Fruit fly (Drosophila melanogaster): ENCODE data around the gene CG1236.

The CG1236 gene

DNA sequence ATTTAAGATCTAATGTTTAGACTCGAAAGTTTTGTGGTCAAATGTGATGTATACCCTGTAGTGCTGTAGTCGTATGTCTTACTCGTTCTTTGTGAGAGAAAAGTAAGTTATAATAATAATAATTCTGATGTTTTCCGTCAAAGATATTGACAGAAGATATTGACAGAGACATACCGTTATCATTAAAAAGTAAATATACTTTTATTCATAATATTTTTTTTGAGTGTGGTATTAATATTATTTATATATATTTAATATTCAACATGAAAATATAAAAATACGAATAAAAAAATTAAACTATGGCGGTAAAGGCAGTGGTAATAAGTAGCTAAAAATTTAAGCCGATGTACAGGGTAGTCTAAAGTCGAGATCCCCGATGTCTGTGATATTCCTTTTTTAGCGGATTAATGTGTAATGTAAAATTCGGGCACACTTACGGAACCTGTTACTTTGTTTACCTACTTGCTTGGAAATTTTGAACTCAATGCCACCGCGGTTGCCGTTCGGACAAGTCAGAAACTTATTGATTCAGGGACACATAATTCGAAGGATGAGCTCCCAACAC, at the start of gene CG1236, which contains the start of gene CG2100 (continued):
- TF ChIP-seq Sry-δ (GFP tag; optimal IDR thresholded peaks at IDR 0.05) = no peak
- TF ChIP-seq sima (GFP tag; optimal IDR thresholded peaks at IDR 0.05) = no peak
- peak; percentile 58 for TF ChIP-seq CG18476 (GFP tag; optimal IDR thresholded peaks at IDR 0.05)
- peak; percentile 10 for TF ChIP-seq CG3838 (GFP tag; optimal IDR thresholded peaks at IDR 0.05)
- peak; percentile 23 for TF ChIP-seq Mad (GFP tag; optimal IDR thresholded peaks at IDR 0.05)
- TF ChIP-seq Ets97D (GFP tag; optimal IDR thresholded peaks at IDR 0.05) = peak; percentile 24
- TF ChIP-seq fd64A (GFP tag; optimal IDR thresholded peaks at IDR 0.05) = no peak
- TF ChIP-seq lilli (GFP tag; optimal IDR thresholded peaks at IDR 0.05) = peak; percentile 79
- TF ChIP-seq Ptx1 (GFP tag; IDR thresholded peaks at IDR 0.05) = peak; percentile 82
- peak; percentile 90 for TF ChIP-seq CG8388 (GFP tag; optimal IDR thresholded peaks at IDR 0.05)
- peak; percentile 91 for TF ChIP-seq CG11504 (tag; optimal IDR thresholded peaks at IDR 0.05)
- TF ChIP-seq crol (GFP tag; IDR thresholded peaks at IDR 0.05) = no peak
- TF ChIP-seq corto (GFP tag; optimal IDR thresholded peaks at IDR 0.05) = no peak
- TF ChIP-seq chn (GFP tag; optimal IDR thresholded peaks at IDR 0.05) = peak; percentile 50
- TF ChIP-seq Med (GFP tag) = peak; percentile 88
- 0 out of 2 replicates have a peak, but pooled peaks have one; percentile 33 for TF ChIP-seq CG11085 (GFP tag; IDR thresholded peaks at IDR 0.05)
- peak; percentile 40; the same call in 1 of the 2 replicates for TF ChIP-seq Adf1 (GFP tag; IDR thresholded peaks at IDR 0.05)
- peak; percentile 1 for TF ChIP-seq tup (GFP tag; optimal IDR thresholded peaks at IDR 0.05)
- TF ChIP-seq CG5953 (GFP tag; IDR thresholded peaks at IDR 0.05) = peak; percentile 62
- TF ChIP-seq sug (tag; optimal IDR thresholded peaks at IDR 0.05) = peak; percentile 68
- no peak for TF ChIP-seq Dip3 (GFP tag; optimal IDR thresholded peaks at IDR 0.05)
- TF ChIP-seq eyg (GFP tag; optimal IDR thresholded peaks at IDR 0.05) = no peak
- peak; percentile 82 for TF ChIP-seq ATbp (GFP tag; optimal IDR thresholded peaks at IDR 0.05)
- peak; percentile 10 for TF ChIP-seq slp2 (GFP tag; optimal IDR thresholded peaks at IDR 0.05)
- no peak for TF ChIP-seq CG4282 (GFP tag; optimal IDR thresholded peaks at IDR 0.05)
- TF ChIP-seq CG13894 (tag; optimal IDR thresholded peaks at IDR 0.05) = no peak
- TF ChIP-seq Dip2 (GFP tag; IDR thresholded peaks at IDR 0.05) = no peak
- peak; percentile 75 for TF ChIP-seq CG10366 (GFP tag; IDR thresholded peaks at IDR 0.05)
- TF ChIP-seq tna (GFP tag; IDR thresholded peaks at IDR 0.05; ENCODE audit: partially characterized antibody) = no peak
- no peak for TF ChIP-seq Hey (tag; optimal IDR thresholded peaks at IDR 0.05)
- no peak for TF ChIP-seq jumu (GFP tag; optimal IDR thresholded peaks at IDR 0.05)
- peak; percentile 50 for TF ChIP-seq CG12219 (GFP tag; optimal IDR thresholded peaks at IDR 0.05)
- no peak for TF ChIP-seq Opbp (GFP tag; IDR thresholded peaks at IDR 0.05; ENCODE audit: partially characterized antibody)
- no peak for TF ChIP-seq crc (GFP tag; optimal IDR thresholded peaks at IDR 0.05)
- TF ChIP-seq crp (GFP tag; optimal IDR thresholded peaks at IDR 0.05) = peak in 1 of 2 experiments; percentile 35
- peak; percentile 89 for TF ChIP-seq CG9437 (GFP tag; optimal IDR thresholded peaks at IDR 0.05)
- TF ChIP-seq Awh (GFP tag; IDR thresholded peaks at IDR 0.05) = peak; percentile 65
- peak; percentile 58 for TF ChIP-seq B-H1 (GFP tag; IDR thresholded peaks at IDR 0.05)
- peak; percentile 45 for TF ChIP-seq nom (GFP tag; optimal IDR thresholded peaks at IDR 0.05)
- TF ChIP-seq Dp (GFP tag; optimal IDR thresholded peaks at IDR 0.05) = peak; percentile 21
- peak; percentile 2 for TF ChIP-seq BEAF-32 (GFP tag; optimal IDR thresholded peaks at IDR 0.05)
- TF ChIP-seq CG18619 (GFP tag; optimal IDR thresholded peaks at IDR 0.05) = peak; percentile 89
- peak; percentile 13 for TF ChIP-seq gcm2 (GFP tag; optimal IDR thresholded peaks at IDR 0.05)
- peak; percentile 89 for TF ChIP-seq Hmr (GFP tag; optimal IDR thresholded peaks at IDR 0.05)
- TF ChIP-seq ttk (GFP tag; IDR thresholded peaks at IDR 0.05) = peak; percentile 77
- peak; percentile 59 for TF ChIP-seq CG14014 (GFP tag; IDR thresholded peaks at IDR 0.05)
- peak; percentile 13 for TF ChIP-seq CG7271 (tag; optimal IDR thresholded peaks at IDR 0.05)
- TF ChIP-seq vvl (GFP tag; IDR thresholded peaks at IDR 0.05) = peak; percentile 76; the same call in 1 of the 2 replicates
- peak; percentile 83 for TF ChIP-seq Xrp1 (GFP tag; IDR thresholded peaks at IDR 0.05)
- TF ChIP-seq otp (GFP tag; IDR thresholded peaks at IDR 0.05) = no peak

Measured in whole organism, embryonic.